Fruit fly (Drosophila melanogaster) Kc167 (cell line): ENCODE measurements around the gene CG8136.

Experiments used
- Myc ChIP-seq: fragments of >200 bp; optimal IDR thresholded peaks from 2 replicates; lab custom pipeline; 2017; ENCODE audit warnings: missing external identifiers
- Sin3A ChIP-seq: fragments of >200 bp; optimal IDR thresholded peaks from 2 replicates; lab custom pipeline; 2018; ENCODE audit warnings: missing external identifiers
- h ChIP-seq: fragments of >200 bp; optimal IDR thresholded peaks from 3 replicates; lab custom pipeline; 2018; ENCODE audit warnings: missing external identifiers
- insv ChIP-seq: fragments of >200 bp; optimal IDR thresholded peaks from 3 replicates; lab custom pipeline; 2018; ENCODE audit warnings: missing external identifiers
- psq ChIP-seq: fragments of >200 bp; optimal IDR thresholded peaks from 2 replicates; lab custom pipeline; 2017; ENCODE audit warnings: missing external identifiers
- ttk ChIP-seq: sonication (Bioruptor generic); optimal IDR thresholded peaks from 2 replicates; lab custom pipeline; 2017; ENCODE audit warnings: missing external identifiers

CG8136 gene

dm6 chr3R:8722962-8723548 lies 1.9 kb downstream of the CG8136 start, which contains the start of gene nom:
nom (plus strand) TSS chr3R:8723174.
- TF ChIP-seq Sin3A (lab: Kevin White, UChicago) (no peak), psq (lab: Kevin White, UChicago) (no peak)

dm6 chr3R:8725179-8725578 lies 4.0 kb downstream of the CG8136 start, which contains the start of gene ouib:
ouib (plus strand) TSS chr3R:8725479.
- TF ChIP-seq insv (lab: Kevin White, UChicago) (no peak), Sin3A (lab: Kevin White, UChicago) (no peak), ttk (no peak), psq (lab: Kevin White, UChicago) (no peak), h (lab: Kevin White, UChicago) (no peak), Myc (lab: Kevin White, UChicago) (no peak)

DNA sequence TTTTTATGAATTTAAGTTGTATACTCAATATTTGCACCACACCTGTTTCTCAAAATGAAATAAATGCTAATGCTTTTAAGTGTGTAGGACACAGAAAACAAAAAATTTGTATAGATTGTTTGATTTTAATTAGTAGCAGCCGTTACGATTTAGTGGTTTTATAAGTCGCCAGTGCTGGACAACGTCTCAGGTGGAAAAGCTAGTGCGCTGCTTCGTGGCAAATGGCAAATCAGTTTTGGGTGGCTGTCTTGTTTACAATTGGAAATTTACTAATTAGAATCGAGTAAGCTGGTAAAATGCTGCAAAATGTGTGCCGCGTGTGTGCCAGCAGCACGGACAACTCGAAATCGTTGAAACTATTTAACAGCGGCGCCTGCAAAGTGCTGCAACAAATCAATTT lies 5.5 kb downstream of the CG8136 start, which contains the start of gene CG8159:
Gene CG8159, plus strand, starts transcription at position 223 of the 400 bp plus-strand sequence.
- TF ChIP-seq h (lab: Kevin White, UChicago) = no peak

dm6 chr3R:8729542-8729941 lies 8.4 kb downstream of the CG8136 start, which contains the start of gene ranshi:
ranshi (minus strand) TSS chr3R:8729693.
- TF ChIP-seq psq (lab: Kevin White, UChicago) = no peak
- no peak for TF ChIP-seq insv (lab: Kevin White, UChicago)
- TF ChIP-seq Sin3A (lab: Kevin White, UChicago) = no peak
- TF ChIP-seq h (lab: Kevin White, UChicago) = no peak
- no peak for TF ChIP-seq Myc (lab: Kevin White, UChicago)
- no peak for TF ChIP-seq ttk

DNA sequence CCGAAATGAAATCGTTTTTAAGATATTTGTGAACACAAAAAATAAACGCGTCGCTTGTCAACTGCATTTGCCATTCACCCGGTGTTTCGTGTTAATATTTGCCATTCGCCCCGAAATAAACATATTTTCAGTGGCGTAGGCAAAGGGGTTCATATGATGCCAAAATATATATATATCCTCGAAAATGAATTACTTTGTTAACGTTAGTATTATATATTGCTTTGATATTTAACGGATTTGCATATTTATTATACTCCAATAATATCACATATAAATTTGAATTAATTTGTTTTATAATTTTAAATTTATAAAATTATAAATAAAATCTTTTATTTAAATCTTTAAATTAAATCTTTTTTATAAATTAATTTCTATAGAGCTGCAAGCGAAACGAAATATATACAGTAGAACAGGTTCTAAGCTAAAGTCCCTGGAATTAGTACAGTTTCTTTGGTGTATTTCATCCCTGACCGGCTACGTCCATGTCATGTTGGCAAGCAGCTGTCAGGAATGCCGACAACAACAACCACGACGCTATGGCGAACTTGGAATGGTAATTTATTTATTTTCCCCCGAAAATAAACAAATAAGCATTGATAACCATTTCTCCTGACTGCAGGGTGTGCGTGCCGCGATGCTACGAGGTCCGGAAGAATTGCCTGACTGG lies 10.6 kb downstream of the CG8136 start, which contains the start of the genes M1BP and CG8202:
Gene M1BP, minus strand, starts transcription at position 102 of the 667 bp plus-strand sequence.
Gene CG8202, plus strand, starts transcription at position 495 of the 667 bp plus-strand sequence.
- TF ChIP-seq psq (lab: Kevin White, UChicago) (no peak), h (lab: Kevin White, UChicago) (no peak), insv (lab: Kevin White, UChicago) (no peak), Myc (lab: Kevin White, UChicago) (no peak), Sin3A (lab: Kevin White, UChicago) (no peak), ttk (no peak)

- no peak for TF ChIP-seq Sin3A (lab: Kevin White, UChicago)
- TF ChIP-seq h (lab: Kevin White, UChicago) = no peak
- no peak for TF ChIP-seq Myc (lab: Kevin White, UChicago)
- no peak for TF ChIP-seq psq (lab: Kevin White, UChicago)
- no peak for TF ChIP-seq ttk
- TF ChIP-seq insv (lab: Kevin White, UChicago) = no peak
Measured at dm6 chr3R:8739161-8739783, 18.1 kb downstream of the CG8136 start.

DNA sequence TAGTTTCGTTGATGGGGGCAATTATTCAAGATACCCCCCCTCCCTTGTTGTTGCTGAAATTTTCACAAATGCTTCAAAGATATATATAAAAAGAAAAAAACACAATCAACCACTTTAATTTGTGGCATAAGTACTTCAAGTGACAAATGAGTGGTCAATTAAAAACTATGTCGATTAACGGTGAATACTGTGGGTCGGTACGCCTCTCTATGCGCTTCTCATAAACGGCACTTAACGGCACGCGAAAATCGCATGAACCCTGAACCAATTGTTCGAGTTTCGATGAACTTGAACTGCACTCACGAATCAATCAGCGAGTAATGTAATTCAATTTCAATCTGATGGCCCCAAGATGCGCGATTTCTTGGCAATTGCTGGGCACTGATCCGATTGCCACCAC lies 18.9 kb downstream of the CG8136 start:
- TF ChIP-seq Sin3A (lab: Kevin White, UChicago) (no peak), insv (lab: Kevin White, UChicago) (no peak), psq (lab: Kevin White, UChicago) (no peak), Myc (lab: Kevin White, UChicago) (no peak), h (lab: Kevin White, UChicago) (no peak), ttk (no peak)

DNA sequence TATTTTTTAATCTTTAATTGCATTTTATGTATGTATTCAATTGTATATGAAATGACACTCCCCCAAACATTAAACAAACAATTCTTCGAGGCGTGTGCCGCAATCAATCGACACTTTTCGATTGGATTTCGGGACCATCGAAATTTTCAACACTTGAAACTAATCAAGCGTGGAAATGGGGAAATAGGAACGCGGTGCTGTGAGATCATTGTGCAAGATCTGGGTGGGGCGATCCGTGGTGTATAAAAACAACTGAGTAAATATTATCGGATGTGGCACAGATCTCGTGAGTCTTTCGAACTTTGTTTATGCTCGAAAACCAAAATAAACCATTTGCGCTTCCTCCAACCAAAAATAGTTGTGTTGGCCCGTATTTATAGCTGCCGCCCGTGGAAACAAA lies 20.1 kb downstream of the CG8136 start:
- no peak for TF ChIP-seq h (lab: Kevin White, UChicago)
- no peak for TF ChIP-seq insv (lab: Kevin White, UChicago)
- TF ChIP-seq psq (lab: Kevin White, UChicago) = no peak

dm6 chr3R:8741941-8742340 lies 20.8 kb downstream of the CG8136 start:
- TF ChIP-seq h (lab: Kevin White, UChicago) (no peak), psq (lab: Kevin White, UChicago) (no peak)

- TF ChIP-seq insv (lab: Kevin White, UChicago) (no peak), Myc (lab: Kevin White, UChicago) (no peak), Sin3A (lab: Kevin White, UChicago) (no peak)
Measured at dm6 chr3R:8742661-8743060, 21.5 kb downstream of the CG8136 start.

DNA sequence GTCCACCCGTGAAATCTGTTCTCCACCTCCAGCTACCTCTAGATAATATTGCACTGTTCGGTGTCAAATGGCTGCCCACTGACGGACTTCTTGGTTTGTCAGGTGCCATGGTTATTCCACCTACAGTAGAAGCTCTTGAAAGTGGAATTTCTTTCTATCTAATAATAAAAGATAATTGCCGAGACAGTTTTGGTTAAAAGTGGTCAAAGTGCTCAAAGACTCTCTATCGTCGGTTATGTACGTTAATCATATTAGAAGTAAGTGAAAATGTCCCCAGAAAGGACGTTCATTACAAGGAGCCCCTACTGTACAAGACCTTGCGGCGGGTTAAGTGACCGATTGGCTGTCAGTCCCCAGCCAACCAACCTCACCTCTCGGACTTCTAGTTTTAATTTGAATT lies 23.0 kb downstream of the CG8136 start:
- TF ChIP-seq psq (lab: Kevin White, UChicago) = no peak
- no peak for TF ChIP-seq insv (lab: Kevin White, UChicago)
- no peak for TF ChIP-seq Sin3A (lab: Kevin White, UChicago)

dm6 chr3R:8746354-8746753 lies 25.2 kb downstream of the CG8136 start:
- TF ChIP-seq psq (lab: Kevin White, UChicago) (no peak), ttk (no peak)
